Worm (Caenorhabditis elegans): ENCODE data around the gene fbxa-67.

fbxa-67 gene

ce11 chrIII:907311-907710 is 43.2 kb downstream of the fbxa-67 start, which contains the start of gene F23H11.4:
TSS of gene F23H11.4 (minus strand) at chrIII:907539.
- TF ChIP-seq set-16 (GFP tag; IDR thresholded peaks at IDR 0.05), result no peak
- TF ChIP-seq aha-1 (tag), result peak; percentile 73
- no peak for TF ChIP-seq duxl-1 (tag; optimal IDR thresholded peaks at IDR 0.05; ENCODE audit: poor library complexity)
- no peak for TF ChIP-seq F49E8.2 (tag; optimal IDR thresholded peaks at IDR 0.05; ENCODE audit: borderline replicate concordance)
- TF ChIP-seq attf-4 (tag; optimal IDR thresholded peaks at IDR 0.05), result no peak
- TF ChIP-seq mdt-29 (GFP tag; IDR thresholded peaks at IDR 0.05), result no peak

ce11 chrIII:901600-902250 is 48.7 kb downstream of the fbxa-67 start:
- no peak for TF ChIP-seq hlh-30 (tag; optimal IDR thresholded peaks at IDR 0.05; ENCODE audit: insufficient read depth)
- TF ChIP-seq nhr-237 (tag; optimal IDR thresholded peaks at IDR 0.05), result no peak
- no peak for TF ChIP-seq arid-1 (GFP tag; conservative IDR thresholded peaks at IDR 0.05)
- TF ChIP-seq ceh-44 (GFP tag; IDR thresholded peaks at IDR 0.05), result no peak
- TF ChIP-seq nhr-102 (tag; optimal IDR thresholded peaks at IDR 0.05), result no peak
- TF ChIP-seq D1046.2 (GFP tag; IDR thresholded peaks at IDR 0.05), result no peak
- no peak for TF ChIP-seq Y75B8A.6 (GFP tag; IDR thresholded peaks at IDR 0.05)
- TF ChIP-seq mdl-1 (tag; optimal IDR thresholded peaks at IDR 0.05), result no peak
- TF ChIP-seq snpc-4 (tag; optimal IDR thresholded peaks at IDR 0.05), result no peak
- no peak for TF ChIP-seq ZK337.2 (GFP tag; IDR thresholded peaks at IDR 0.05)
- 0 out of 2 replicates have a peak, but pooled peaks have one; percentile 34 for TF ChIP-seq daf-19 (GFP tag; conservative IDR thresholded peaks at IDR 0.05)
- TF ChIP-seq zag-1 (tag; optimal IDR thresholded peaks at IDR 0.05), result no peak
- TF ChIP-seq zip-11 (GFP tag; IDR thresholded peaks at IDR 0.05), result no peak
- TF ChIP-seq F26F4.8 (GFP tag; conservative IDR thresholded peaks at IDR 0.05), result no peak
- TF ChIP-seq lin-29 (GFP tag; IDR thresholded peaks at IDR 0.05), result no peak
- TF ChIP-seq nhr-6 (tag; optimal IDR thresholded peaks at IDR 0.05), result no peak
- no peak for TF ChIP-seq zip-2 (tag; optimal IDR thresholded peaks at IDR 0.05)
- no peak for TF ChIP-seq fkh-10 (GFP tag; optimal IDR thresholded peaks at IDR 0.05)
- TF ChIP-seq dmd-8 (GFP tag; IDR thresholded peaks at IDR 0.05), result no peak
- TF ChIP-seq snpc-1.2 (GFP tag; IDR thresholded peaks at IDR 0.05), result no peak
- no peak for TF ChIP-seq unc-39 (tag; optimal IDR thresholded peaks at IDR 0.05)
- no peak for TF ChIP-seq egl-27 (tag; optimal IDR thresholded peaks at IDR 0.05)
- TF ChIP-seq ctbp-1 (GFP tag; IDR thresholded peaks at IDR 0.05), result no peak
- TF ChIP-seq lsy-2 (tag; optimal IDR thresholded peaks at IDR 0.05), result peak in 1 of 2 experiments; percentile 33
- TF ChIP-seq daf-16 (GFP tag; optimal IDR thresholded peaks at IDR 0.05), result no peak
- TF ChIP-seq daf-16 (tag; optimal IDR thresholded peaks at IDR 0.05), result peak; percentile 17
- no peak for TF ChIP-seq egl-43 (GFP tag; IDR thresholded peaks at IDR 0.05)
- TF ChIP-seq hmg-1.1 (GFP tag; IDR thresholded peaks at IDR 0.05), result no peak
- TF ChIP-seq Y48G9A.11 (GFP tag; IDR thresholded peaks at IDR 0.05), result peak; percentile 20; the same call in 1 of the 2 replicates
- TF ChIP-seq nhr-41 (GFP tag; IDR thresholded peaks at IDR 0.05), result no peak
- no peak for TF ChIP-seq daf-8 (GFP tag; IDR thresholded peaks at IDR 0.05)
- TF ChIP-seq nhr-77 (tag; optimal IDR thresholded peaks at IDR 0.05), result no peak
- no peak for TF ChIP-seq ceh-62 (tag; optimal IDR thresholded peaks at IDR 0.05)
- no peak for TF ChIP-seq hif-1 (tag; optimal IDR thresholded peaks at IDR 0.05)
- no peak for TF ChIP-seq zfp-2 (tag; optimal IDR thresholded peaks at IDR 0.05)
- TF ChIP-seq duxl-1 (tag; optimal IDR thresholded peaks at IDR 0.05; ENCODE audit: poor library complexity), result no peak
- TF ChIP-seq lin-13 (GFP tag; optimal IDR thresholded peaks at IDR 0.05), result no peak
- TF ChIP-seq dpl-1 (GFP tag; optimal IDR thresholded peaks at IDR 0.05), result peak; percentile 70
- no peak for TF ChIP-seq ceh-32 (tag; optimal IDR thresholded peaks at IDR 0.05; ENCODE audit: poor library complexity)
- no peak for TF ChIP-seq saeg-2 (GFP tag; IDR thresholded peaks at IDR 0.05)
- TF ChIP-seq ceh-82 (tag; optimal IDR thresholded peaks at IDR 0.05), result no peak
- no peak for TF ChIP-seq madf-5 (GFP tag; IDR thresholded peaks at IDR 0.05)
- no peak for TF ChIP-seq Y5F2A.4 (GFP tag; optimal IDR thresholded peaks at IDR 0.05)
- no peak for TF ChIP-seq F10B5.3 (tag; optimal IDR thresholded peaks at IDR 0.05)
- peak; percentile 5 for TF ChIP-seq nhr-28 (tag; optimal IDR thresholded peaks at IDR 0.05)
- no peak for TF ChIP-seq attf-4 (tag; optimal IDR thresholded peaks at IDR 0.05)

All from whole organism, L4 larva.